Worm (Caenorhabditis elegans) whole organism, young adult: ENCODE measurements around the gene fbxa-221.
"Not testable (repeated sequence)": the region's sequence is repeated elsewhere in the genome, so short reads cannot be mapped to it uniquely, and the experiment has no call there.

ENCODE experiments used
- C06A6.2 ChIP-seq: fragments of 200-800 bp; sonication (Bioruptor generic); conservative IDR thresholded peaks from 2 replicates; pipeline ENCODE4 v1.3.6; 2022; ENCODE audit warnings: missing genetic modification characterization, missing compliant biosample characterization
- D2030.7 ChIP-seq: fragments of 200-800 bp; sonication (Bioruptor generic); IDR thresholded peaks from 2 replicates; pipeline ENCODE4 v1.3.6; 2022; ENCODE audit warnings: missing genetic modification reagents, missing genetic modification characterization, missing compliant biosample characterization
- F33H1.4 ChIP-seq: fragments of 200-800 bp; sonication (Bioruptor generic); IDR thresholded peaks from 2 replicates; pipeline ENCODE4 v1.3.6; 2022; ENCODE audit warnings: missing genetic modification reagents, missing genetic modification characterization, missing compliant biosample characterization
- F39B2.1 ChIP-seq: fragments of 200-800 bp; sonication (Bioruptor generic); IDR thresholded peaks from 2 replicates; pipeline ENCODE4 v1.3.6; 2022; ENCODE audit warnings: missing genetic modification reagents, missing genetic modification characterization, missing compliant biosample characterization
- F52B5.7 ChIP-seq: sonication (generic microtip); optimal IDR thresholded peaks from 2 replicates; lab custom pipeline; 2016; ENCODE audit warnings: mild to moderate bottlenecking, missing genetic modification characterization, missing compliant biosample characterization
- K12H6.12 ChIP-seq: fragments of 200-800 bp; sonication (Bioruptor generic); optimal IDR thresholded peaks from 2 replicates; lab custom pipeline; 2018; ENCODE audit warnings: mild to moderate bottlenecking, missing genetic modification characterization, missing compliant biosample characterization
- T26A5.8 ChIP-seq: sonication (generic microtip); optimal IDR thresholded peaks from 2 replicates; lab custom pipeline; 2016; ENCODE audit warnings: missing genetic modification characterization, missing compliant biosample characterization
- Y53F4B.3 ChIP-seq: fragments of 200-800 bp; sonication (Bioruptor generic); IDR thresholded peaks from 2 replicates; pipeline ENCODE4 v1.3.6; 2022; ENCODE audit warnings: missing genetic modification reagents, missing genetic modification characterization, missing compliant biosample characterization
- Y95B8A.8 ChIP-seq: fragments of 200-800 bp; sonication (Bioruptor generic); IDR thresholded peaks from 2 replicates; pipeline ENCODE4 v1.3.6; 2022; ENCODE audit warnings: missing genetic modification reagents, missing genetic modification characterization, missing compliant biosample characterization
- aptf-2 ChIP-seq: fragments of 200-800 bp; sonication (Bioruptor generic); conservative IDR thresholded peaks from 2 replicates; pipeline ENCODE4 v1.3.6; 2022; ENCODE audit warnings: missing genetic modification reagents, missing genetic modification characterization, missing compliant biosample characterization
- attf-6 ChIP-seq: fragments of 200-800 bp; sonication (Bioruptor generic); IDR thresholded peaks from 2 replicates; pipeline ENCODE4 v1.3.6; 2022; ENCODE audit warnings: missing genetic modification reagents, missing genetic modification characterization, missing compliant biosample characterization
- bed-2 ChIP-seq: fragments of 200-800 bp; sonication (Bioruptor generic); IDR thresholded peaks from 2 replicates; pipeline ENCODE4 v1.3.6; 2022; ENCODE audit warnings: missing genetic modification reagents, missing genetic modification characterization, missing compliant biosample characterization
- ceh-27 ChIP-seq: fragments of 200-800 bp; sonication (Bioruptor generic); optimal IDR thresholded peaks from 2 replicates; lab custom pipeline; 2018; ENCODE audit warnings: mild to moderate bottlenecking, missing genetic modification characterization, moderate library complexity, missing compliant biosample characterization
- ceh-40 ChIP-seq: fragments of 200-800 bp; sonication (Bioruptor generic); IDR thresholded peaks from 2 replicates; pipeline ENCODE4 v1.3.6; 2022; ENCODE audit warnings: missing genetic modification characterization, missing compliant biosample characterization
- ceh-58 ChIP-seq: fragments of 200-800 bp; sonication (Bioruptor generic); IDR thresholded peaks from 2 replicates; pipeline ENCODE4 v1.3.6; 2022; ENCODE audit warnings: missing genetic modification characterization, missing compliant biosample characterization
- chd-7 ChIP-seq: sonication (generic microtip); optimal IDR thresholded peaks from 2 replicates; lab custom pipeline; 2016; ENCODE audit warnings: mild to moderate bottlenecking, missing genetic modification characterization, moderate library complexity, missing compliant biosample characterization
- ekl-4 ChIP-seq: fragments of 200-800 bp; sonication (Bioruptor generic); IDR thresholded peaks from 2 replicates; pipeline ENCODE4 v1.3.6; 2022; ENCODE audit warnings: missing genetic modification reagents, missing genetic modification characterization, missing compliant biosample characterization
- fkh-3 ChIP-seq: sonication (generic microtip); optimal IDR thresholded peaks from 2 replicates; lab custom pipeline; 2016; ENCODE audit warnings: mild to moderate bottlenecking, missing genetic modification characterization, missing compliant biosample characterization
- hmg-1.2 ChIP-seq: fragments of 200-800 bp; sonication (Bioruptor generic); IDR thresholded peaks from 2 replicates; pipeline ENCODE4 v1.3.6; 2022; ENCODE audit warnings: missing genetic modification reagents, missing genetic modification characterization, missing compliant biosample characterization
- lin-40 ChIP-seq: sonication (generic microtip); optimal IDR thresholded peaks from 2 replicates; lab custom pipeline; 2016; ENCODE audit warnings: missing genetic modification characterization, mild to moderate bottlenecking, missing compliant biosample characterization, missing genotype, missing genetic modification reagents
- lin-54 ChIP-seq: fragments of 200-800 bp; sonication (Bioruptor generic); optimal IDR thresholded peaks from 2 replicates; lab custom pipeline; 2018; ENCODE audit warnings: mild to moderate bottlenecking, missing genetic modification characterization, missing compliant biosample characterization
- lsl-1 ChIP-seq: fragments of 200-800 bp; sonication (Bioruptor generic); optimal IDR thresholded peaks from 2 replicates; lab custom pipeline; 2018; ENCODE audit warnings: mild to moderate bottlenecking, missing genetic modification characterization, moderate library complexity, missing compliant biosample characterization
- lsy-27 ChIP-seq: sonication (generic microtip); optimal IDR thresholded peaks from 2 replicates; lab custom pipeline; 2017; ENCODE audit warnings: missing genetic modification characterization, mild to moderate bottlenecking, missing compliant biosample characterization, antibody characterized with exemption, missing genotype, borderline replicate concordance; ENCODE audit not compliant: insufficient read depth
- madf-3 ChIP-seq: fragments of 200-800 bp; sonication (Bioruptor generic); IDR thresholded peaks from 2 replicates; pipeline ENCODE4 v1.3.6; 2022; ENCODE audit warnings: missing genetic modification reagents, missing genetic modification characterization, missing compliant biosample characterization
- nfya-1 ChIP-seq: sonication (generic microtip); optimal IDR thresholded peaks from 2 replicates; lab custom pipeline; 2017; ENCODE audit warnings: antibody characterized with exemption, missing compliant biosample characterization, missing genetic modification characterization, borderline replicate concordance; ENCODE audit not compliant: insufficient read depth
- pbrm-1 ChIP-seq: fragments of 200-800 bp; sonication (Bioruptor generic); IDR thresholded peaks from 2 replicates; pipeline ENCODE4 v1.3.6; 2022; ENCODE audit warnings: missing genetic modification reagents, missing genetic modification characterization, missing compliant biosample characterization
- rcor-1 ChIP-seq: fragments of 200-800 bp; sonication (Bioruptor generic); IDR thresholded peaks from 2 replicates; pipeline ENCODE4 v1.3.6; 2022; ENCODE audit warnings: missing genetic modification reagents, missing genetic modification characterization, missing compliant biosample characterization
- rpc-1 ChIP-seq, 2 experiments: fragments of 150-350 bp in 1 of 2; sonication (generic microtip) in 1 of 2; optimal IDR thresholded peaks; 2 replicates each; lab custom pipeline; 2014 to 2018; ENCODE audit warnings: missing biosample characterization in 1 of 2, missing genetic modification characterization in 1 of 2, missing genetic modification reagents in 1 of 2, missing genotype in 1 of 2
- sdz-38 ChIP-seq: sonication (generic microtip); optimal IDR thresholded peaks from 2 replicates; lab custom pipeline; 2016; ENCODE audit warnings: missing genotype, missing genetic modification characterization, missing compliant biosample characterization
- somi-1 ChIP-seq: fragments of 200-800 bp; sonication (Bioruptor generic); optimal IDR thresholded peaks from 2 replicates; lab custom pipeline; 2018; ENCODE audit warnings: mild to moderate bottlenecking, missing genetic modification characterization, missing compliant biosample characterization
- unc-62 ChIP-seq: fragments of 150-350 bp; optimal IDR thresholded peaks from 2 replicates; lab custom pipeline; 2014; ENCODE audit warnings: missing biosample characterization, missing genetic modification reagents, missing genetic modification characterization
- ztf-18 ChIP-seq: sonication (generic microtip); optimal IDR thresholded peaks from 2 replicates; lab custom pipeline; 2016; ENCODE audit warnings: missing genotype, mild to moderate bottlenecking, missing genetic modification characterization, missing compliant biosample characterization
- ztf-3 ChIP-seq: fragments of 200-800 bp; sonication (Bioruptor generic); optimal IDR thresholded peaks from 2 replicates; lab custom pipeline; 2018; ENCODE audit warnings: mild to moderate bottlenecking, missing genetic modification characterization, missing compliant biosample characterization

Gene fbxa-221

ce11 chrX:114400-114799 lies at the start of gene fbxa-221:
TSS of gene fbxa-221 (plus strand) at chrX:114700.
- TF ChIP-seq madf-3 (GFP tag; lab: Robert Waterston, UW); pbrm-1; ceh-58 (GFP tag; lab: Robert Waterston, UW): not testable (repeated sequence)

ce11 chrX:84602-85001 lies 29.9 kb upstream of the fbxa-221 start:
- no peak for TF ChIP-seq Y53F4B.3 (GFP tag; lab: Robert Waterston, UW)
- TF ChIP-seq nfya-1 (tag; lab: Kevin White, UChicago): no peak
- TF ChIP-seq attf-6 (GFP tag; lab: Robert Waterston, UW): no peak
- no peak for TF ChIP-seq aptf-2
- TF ChIP-seq ceh-40 (GFP tag; lab: Robert Waterston, UW): no peak
- TF ChIP-seq chd-7: no peak
- no peak for TF ChIP-seq rpc-1 (optimal IDR thresholded peaks at IDR 0.05; lab: Kevin White, UChicago)
- TF ChIP-seq rpc-1 (tag; optimal IDR thresholded peaks at IDR 0.05; lab: Kevin White, UChicago): no peak
- TF ChIP-seq ceh-27 (GFP tag; lab: Kevin White, UChicago): no peak
- no peak for TF ChIP-seq hmg-1.2 (GFP tag; lab: Robert Waterston, UW)

ce11 chrX:88905-89304 lies 25.6 kb upstream of the fbxa-221 start:
- TF ChIP-seq K12H6.12 (tag; lab: Kevin White, UChicago): no peak
- no peak for TF ChIP-seq Y95B8A.8 (GFP tag; lab: Robert Waterston, UW)
- no peak for TF ChIP-seq lin-40 (tag; lab: Kevin White, UChicago)
- TF ChIP-seq rcor-1 (GFP tag; lab: Robert Waterston, UW): no peak
- no peak for TF ChIP-seq T26A5.8
- no peak for TF ChIP-seq ztf-3 (GFP tag; lab: Kevin White, UChicago)
- TF ChIP-seq bed-2: no peak
- no peak for TF ChIP-seq ztf-18 (tag; lab: Kevin White, UChicago)
- TF ChIP-seq ekl-4 (GFP tag; lab: Robert Waterston, UW): no peak
- TF ChIP-seq lin-54 (GFP tag; lab: Kevin White, UChicago): no peak
- no peak for TF ChIP-seq sdz-38 (tag; lab: Kevin White, UChicago)
- TF ChIP-seq Y53F4B.3 (GFP tag; lab: Robert Waterston, UW): no peak
- no peak for TF ChIP-seq lsl-1 (GFP tag; lab: Kevin White, UChicago)
- no peak for TF ChIP-seq F39B2.1
- no peak for TF ChIP-seq F52B5.7 (tag; lab: Kevin White, UChicago)
- TF ChIP-seq fkh-3 (tag; lab: Kevin White, UChicago): no peak
- TF ChIP-seq C06A6.2: no peak
- TF ChIP-seq madf-3 (GFP tag; lab: Robert Waterston, UW): no peak
- no peak for TF ChIP-seq somi-1
- TF ChIP-seq hmg-1.2 (GFP tag; lab: Robert Waterston, UW): no peak
- TF ChIP-seq, all 124 proteins: peak for 0

- 0 out of 2 replicates have a peak, but pooled peaks have one; percentile 20 for TF ChIP-seq F33H1.4 (GFP tag; lab: Robert Waterston, UW)
- 0 out of 2 replicates have a peak, but pooled peaks have one; percentile 12 for TF ChIP-seq D2030.7 (GFP tag; lab: Robert Waterston, UW)
- TF ChIP-seq, all 124 proteins: peak for 2; not testable (repeated sequence) for 122
Measured at ce11 chrX:104737-105136, 9.8 kb upstream of the fbxa-221 start, which contains the start of gene Y73B3A.4. TSS of gene Y73B3A.4 (minus strand) at chrX:104777.

ce11 chrX:108929-109328 lies 5.6 kb upstream of the fbxa-221 start, which contains the start of gene elk-2:
TSS of gene elk-2 (minus strand) at chrX:109029.
- not testable (repeated sequence) for TF ChIP-seq T26A5.8; lsy-27; unc-62 (GFP tag; lab: Kevin White, UChicago)
